Fruit fly (Drosophila melanogaster) S2 (cell line): Measurements from ENCODE around the gene CG13484.
A peak's percentile ranks its signal among the peaks of the same experiment; 100 is the strongest.

Experiments used
- CG8478 ChIP-seq: fragments of >200 bp; optimal IDR thresholded peaks from 2 replicates; lab custom pipeline; 2018
- CTCF ChIP-seq, 2 experiments: fragments of >200 bp; optimal IDR thresholded peaks; 2 replicates each; lab custom pipeline; 2018

- TF ChIP-seq CG8478 (lab: Kevin White, UChicago) (no peak), CTCF (optimal IDR thresholded peaks at IDR 0.05; lab: Kevin White, UChicago) (peak; percentile 12 to 37)
These were observed at the start of gene CG13484, which contains the start of gene Frl for dm6 chr3L:14053073-14053643.
